Worm (Caenorhabditis elegans): Measurements from ENCODE around the gene tag-280.

Gene tag-280

ce11 chrII:12457275-12457674, 3.2 kb upstream of the tag-280 start, which contains the start of gene sre-38:
TSS of gene sre-38 (plus strand) at chrII:12457575.
- TF ChIP-seq unc-55 (GFP tag; optimal IDR thresholded peaks at IDR 0.05) = no peak
- TF ChIP-seq F13H6.1 (tag; optimal IDR thresholded peaks at IDR 0.05) = no peak
- TF ChIP-seq ztf-11 (tag; optimal IDR thresholded peaks at IDR 0.05) = no peak
- no peak for TF ChIP-seq zag-1 (tag; optimal IDR thresholded peaks at IDR 0.05)
- no peak for TF ChIP-seq nhr-25 (tag; optimal IDR thresholded peaks at IDR 0.05)
- no peak for TF ChIP-seq R02D3.7 (tag; optimal IDR thresholded peaks at IDR 0.05)
- TF ChIP-seq dmd-4 (tag; optimal IDR thresholded peaks at IDR 0.05) = no peak
- TF ChIP-seq snpc-4 (tag; optimal IDR thresholded peaks at IDR 0.05) = no peak
- no peak for TF ChIP-seq skn-1 (tag; optimal IDR thresholded peaks at IDR 0.05)
- no peak for TF ChIP-seq ztf-1 (GFP tag; conservative IDR thresholded peaks at IDR 0.05)

DNA sequence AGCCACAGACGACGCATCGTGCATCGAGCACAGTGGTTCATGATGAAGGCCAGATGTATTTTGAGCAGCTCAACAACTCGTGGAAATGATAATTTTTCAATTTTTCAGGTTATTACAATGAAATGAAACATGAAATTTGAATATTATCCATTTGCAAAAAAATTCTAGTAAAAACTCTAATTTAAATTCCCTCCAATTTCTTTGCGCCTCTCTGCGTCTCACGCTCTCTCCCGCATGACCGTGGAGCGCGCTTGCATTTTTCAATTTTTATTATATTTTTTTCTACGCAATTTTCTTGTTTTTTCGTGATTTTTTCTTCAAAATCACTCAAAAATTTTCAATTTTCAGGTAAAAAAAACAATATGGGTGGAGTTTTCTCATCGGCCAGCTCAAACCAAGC, 1.0 kb upstream of the tag-280 start, which contains the start of gene tag-281:
Gene tag-281, plus strand, starts transcription at position 340 of the 400 bp plus-strand sequence.
- TF ChIP-seq zag-1 (tag; optimal IDR thresholded peaks at IDR 0.05) (peak; percentile 7), mab-5 (tag; optimal IDR thresholded peaks at IDR 0.05) (peak; percentile 68), ceh-16 (tag; optimal IDR thresholded peaks at IDR 0.05) (no peak), sma-3 (GFP tag; optimal IDR thresholded peaks at IDR 0.05) (peak; percentile 82), mbf-1 (tag; optimal IDR thresholded peaks at IDR 0.05) (no peak), ztf-1 (GFP tag; conservative IDR thresholded peaks at IDR 0.05) (no peak), fos-1 (tag; optimal IDR thresholded peaks at IDR 0.05) (no peak), gmeb-1 (tag; optimal IDR thresholded peaks at IDR 0.05) (peak; percentile 99), aly-2 (tag; optimal IDR thresholded peaks at IDR 0.05) (no peak), nhr-237 (tag; optimal IDR thresholded peaks at IDR 0.05) (peak; percentile 49), snpc-4 (tag; optimal IDR thresholded peaks at IDR 0.05) (peak; percentile 85), nhr-10 (tag; optimal IDR thresholded peaks at IDR 0.05) (peak; percentile 41), F13H6.1 (tag; optimal IDR thresholded peaks at IDR 0.05) (peak; percentile 74), nhr-129 (tag; optimal IDR thresholded peaks at IDR 0.05) (peak; percentile 40), mdl-1 (tag; optimal IDR thresholded peaks at IDR 0.05) (peak in 1 of 2 experiments; percentile 14), crh-2 (tag; optimal IDR thresholded peaks at IDR 0.05) (peak; percentile 82), peb-1 (tag; optimal IDR thresholded peaks at IDR 0.05) (no peak), sma-9 (GFP tag; optimal IDR thresholded peaks at IDR 0.05) (peak; percentile 86), sma-9 (tag; optimal IDR thresholded peaks at IDR 0.05) (no peak), lsy-2 (tag; optimal IDR thresholded peaks at IDR 0.05) (peak; percentile 86 to 92), unc-39 (tag; optimal IDR thresholded peaks at IDR 0.05) (no peak), ztf-4 (tag; optimal IDR thresholded peaks at IDR 0.05) (peak; percentile 36), R02D3.7 (tag; optimal IDR thresholded peaks at IDR 0.05) (peak; percentile 49), egl-27 (tag; optimal IDR thresholded peaks at IDR 0.05) (peak; percentile 71), dmd-4 (tag; optimal IDR thresholded peaks at IDR 0.05) (no peak), nhr-12 (tag; optimal IDR thresholded peaks at IDR 0.05) (no peak), nhr-6 (tag; optimal IDR thresholded peaks at IDR 0.05) (peak; percentile 13), unc-55 (GFP tag; optimal IDR thresholded peaks at IDR 0.05) (peak; percentile 93), alr-1 (tag; optimal IDR thresholded peaks at IDR 0.05) (no peak), ceh-82 (tag; optimal IDR thresholded peaks at IDR 0.05) (no peak), lin-11 (tag; optimal IDR thresholded peaks at IDR 0.05) (peak; percentile 66), lin-39 (tag; optimal IDR thresholded peaks at IDR 0.05) (no peak), nhr-25 (tag; optimal IDR thresholded peaks at IDR 0.05) (peak; percentile 81), Y55F3AM.14 (GFP tag; optimal IDR thresholded peaks at IDR 0.05) (no peak), lin-13 (GFP tag; optimal IDR thresholded peaks at IDR 0.05) (peak; percentile 85), nhr-21 (tag; optimal IDR thresholded peaks at IDR 0.05) (peak; percentile 72), sem-4 (tag; optimal IDR thresholded peaks at IDR 0.05) (peak; percentile 58), C34F6.9 (tag; optimal IDR thresholded peaks at IDR 0.05) (peak; percentile 85), ZK546.5 (tag; optimal IDR thresholded peaks at IDR 0.05) (peak; percentile 47)

ce11 chrII:12462244-12462643, 1.8 kb downstream of the tag-280 start, which contains the start of gene F15A4.2:
TSS of gene F15A4.2 (plus strand) at chrII:12462544.
- TF ChIP-seq nhr-25 (tag; optimal IDR thresholded peaks at IDR 0.05) = no peak
- no peak for TF ChIP-seq nhr-237 (tag; optimal IDR thresholded peaks at IDR 0.05)
- TF ChIP-seq gmeb-1 (tag; optimal IDR thresholded peaks at IDR 0.05) = no peak
- TF ChIP-seq blmp-1 (tag; optimal IDR thresholded peaks at IDR 0.05; ENCODE audit: insufficient read depth) = no peak
- no peak for TF ChIP-seq mbf-1 (tag; optimal IDR thresholded peaks at IDR 0.05)
- TF ChIP-seq ceh-16 (tag; optimal IDR thresholded peaks at IDR 0.05) = no peak
- TF ChIP-seq lin-11 (tag; optimal IDR thresholded peaks at IDR 0.05) = no peak
- TF ChIP-seq sma-9 (GFP tag; optimal IDR thresholded peaks at IDR 0.05) = no peak
- no peak for TF ChIP-seq sma-9 (tag; optimal IDR thresholded peaks at IDR 0.05)
- no peak for TF ChIP-seq ztf-1 (GFP tag; conservative IDR thresholded peaks at IDR 0.05)
- no peak for TF ChIP-seq dmd-4 (tag; optimal IDR thresholded peaks at IDR 0.05)
- no peak for TF ChIP-seq alr-1 (tag; optimal IDR thresholded peaks at IDR 0.05)
- TF ChIP-seq sma-3 (GFP tag; optimal IDR thresholded peaks at IDR 0.05) = no peak
- no peak for TF ChIP-seq skn-1 (tag; optimal IDR thresholded peaks at IDR 0.05)
- no peak for TF ChIP-seq ztf-4 (tag; optimal IDR thresholded peaks at IDR 0.05)
- no peak for TF ChIP-seq ztf-11 (tag; optimal IDR thresholded peaks at IDR 0.05)
- TF ChIP-seq zag-1 (tag; optimal IDR thresholded peaks at IDR 0.05) = no peak
- TF ChIP-seq peb-1 (tag; optimal IDR thresholded peaks at IDR 0.05) = no peak
- TF ChIP-seq nhr-6 (tag; optimal IDR thresholded peaks at IDR 0.05) = no peak
- TF ChIP-seq Y55F3AM.14 (GFP tag; optimal IDR thresholded peaks at IDR 0.05) = no peak
